Fruit fly (Drosophila melanogaster) whole organism, adult: Measurements from ENCODE around the gene Octalpha2R.
A peak's percentile ranks its signal among the peaks of the same experiment; 100 is the strongest.

Experiments used
- CG11617 ChIP-seq: fragments of 200-800 bp; sonication (Bioruptor generic); optimal IDR thresholded peaks from 2 replicates; lab custom pipeline; 2017; ENCODE audit warnings: mild to moderate bottlenecking, missing biosample characterization, missing genetic modification reagents, missing genetic modification characterization
- CG12768 ChIP-seq: fragments of 200-800 bp; sonication (Bioruptor generic); optimal IDR thresholded peaks from 2 replicates; lab custom pipeline; 2017; ENCODE audit warnings: missing biosample characterization, missing genetic modification characterization, mild to moderate bottlenecking, moderate library complexity, missing genetic modification reagents
- CG14711 ChIP-seq: fragments of 200-800 bp; sonication (Bioruptor generic); optimal IDR thresholded peaks from 2 replicates; lab custom pipeline; 2018; ENCODE audit warnings: missing biosample characterization, mild to moderate bottlenecking, missing genetic modification characterization, moderate library complexity
- CG1620 ChIP-seq: fragments of 200-800 bp; sonication (Bioruptor generic); optimal IDR thresholded peaks from 2 replicates; lab custom pipeline; 2016; ENCODE audit warnings: missing biosample characterization, missing genetic modification characterization
- CG33017 ChIP-seq: fragments of 200-800 bp; sonication (Bioruptor generic); optimal IDR thresholded peaks from 2 replicates; lab custom pipeline; 2018; ENCODE audit warnings: missing biosample characterization, mild to moderate bottlenecking, missing genetic modification characterization, moderate library complexity
- CG5204 ChIP-seq: fragments of 200-800 bp; sonication (Bioruptor generic); optimal IDR thresholded peaks from 2 replicates; lab custom pipeline; 2016; ENCODE audit warnings: missing biosample characterization, missing genetic modification characterization
- CG7045 ChIP-seq: fragments of 200-800 bp; sonication (Bioruptor generic); optimal IDR thresholded peaks from 2 replicates; lab custom pipeline; 2017; ENCODE audit warnings: missing biosample characterization, mild to moderate bottlenecking, missing genetic modification characterization
- CG7101 ChIP-seq: fragments of 200-800 bp; sonication (Bioruptor generic); optimal IDR thresholded peaks from 2 replicates; lab custom pipeline; 2018; ENCODE audit warnings: missing biosample characterization, mild to moderate bottlenecking, missing genetic modification characterization, moderate library complexity
- Clk ChIP-seq: fragments of 200-800 bp; sonication (Bioruptor generic); optimal IDR thresholded peaks from 2 replicates; lab custom pipeline; 2017; ENCODE audit warnings: missing biosample characterization, missing genetic modification characterization
- Crg-1 ChIP-seq: fragments of 200-800 bp; sonication (Bioruptor generic); optimal IDR thresholded peaks from 2 replicates; lab custom pipeline; 2016; ENCODE audit warnings: missing biosample characterization, missing genetic modification characterization
- Hr96 ChIP-seq: fragments of 200-800 bp; sonication (Bioruptor generic); optimal IDR thresholded peaks from 2 replicates; lab custom pipeline; 2016; ENCODE audit warnings: missing biosample characterization, missing genetic modification characterization
- Mnt ChIP-seq: fragments of 200-800 bp; sonication (Bioruptor generic); optimal IDR thresholded peaks from 2 replicates; lab custom pipeline; 2016; ENCODE audit warnings: missing biosample characterization, mild to moderate bottlenecking, missing genetic modification characterization
- bab1 ChIP-seq: fragments of 200-800 bp; sonication (Bioruptor generic); optimal IDR thresholded peaks from 3 replicates; lab custom pipeline; 2019; ENCODE audit warnings: missing biosample characterization, mild to moderate bottlenecking, missing genetic modification characterization, moderate library complexity
- cic ChIP-seq: fragments of 200-800 bp; sonication (Bioruptor generic); optimal IDR thresholded peaks from 2 replicates; lab custom pipeline; 2017; ENCODE audit warnings: missing biosample characterization, mild to moderate bottlenecking, missing genetic modification characterization, moderate library complexity
- cnc ChIP-seq, 2 experiments: fragments of >200 bp; optimal IDR thresholded peaks; 2 replicates each; lab custom pipeline; 2017
- kay ChIP-seq: fragments of 200-800 bp; sonication (Bioruptor generic); peaks from one replicate; lab custom pipeline; 2016; ENCODE audit warnings: missing biosample characterization, missing genetic modification characterization, borderline replicate concordance
- ovo ChIP-seq: fragments of 200-800 bp; sonication (Bioruptor generic); optimal IDR thresholded peaks from 2 replicates; lab custom pipeline; 2016; ENCODE audit warnings: missing biosample characterization, missing genetic modification characterization
- pad ChIP-seq: fragments of 200-800 bp; sonication (Bioruptor generic); optimal IDR thresholded peaks from 3 replicates; lab custom pipeline; 2017; ENCODE audit warnings: missing biosample characterization, missing genetic modification characterization, mild to moderate bottlenecking, moderate library complexity, missing genetic modification reagents
- tj ChIP-seq: fragments of 200-800 bp; sonication (Bioruptor generic); optimal IDR thresholded peaks from 3 replicates; lab custom pipeline; 2017; ENCODE audit warnings: missing biosample characterization, mild to moderate bottlenecking, missing genetic modification characterization, moderate library complexity
- toe ChIP-seq: fragments of 200-800 bp; sonication (Bioruptor generic); optimal IDR thresholded peaks from 2 replicates; lab custom pipeline; 2016; ENCODE audit warnings: missing biosample characterization, missing genetic modification characterization

The Octalpha2R gene

dm6 chr3R:18849148-18849547 lies at the start of gene Octalpha2R:
Octalpha2R (minus strand) TSS chr3R:18849224.
- TF ChIP-seq kay (GFP tag; lab: Kevin White, UChicago), result peak; percentile 34
- peak; percentile 9 for TF ChIP-seq CG12768
- TF ChIP-seq cnc (optimal IDR thresholded peaks at IDR 0.05; lab: Kevin White, UChicago), result no peak
- no peak for TF ChIP-seq CG5204
- no peak for TF ChIP-seq CG7101
- no peak for TF ChIP-seq tj

dm6 chr3R:18897821-18898220 lies 48.8 kb upstream of the Octalpha2R start, which contains the start of gene CG14297:
CG14297 (plus strand) TSS chr3R:18898121.
- TF ChIP-seq CG11617 (GFP tag; lab: Kevin White, UChicago) (no peak), Clk (GFP tag; lab: Kevin White, UChicago) (no peak), CG7045 (GFP tag; lab: Kevin White, UChicago) (no peak), ovo (GFP tag; lab: Kevin White, UChicago) (no peak), Mnt (GFP tag; lab: Kevin White, UChicago) (no peak), bab1 (no peak), pad (GFP tag; lab: Kevin White, UChicago) (no peak), Hr96 (GFP tag; lab: Kevin White, UChicago) (no peak), cnc (optimal IDR thresholded peaks at IDR 0.05; lab: Kevin White, UChicago) (no peak), CG14711 (tag; lab: Kevin White, UChicago) (no peak), tj (no peak), cic (no peak), CG1620 (GFP tag; lab: Kevin White, UChicago) (no peak), CG7101 (no peak)

- no peak for TF ChIP-seq CG1620 (GFP tag; lab: Kevin White, UChicago)
- peak; percentile 44 for TF ChIP-seq kay (GFP tag; lab: Kevin White, UChicago)
- no peak for TF ChIP-seq Crg-1
- TF ChIP-seq CG7101, result peak; percentile 42
- peak; percentile 1 for TF ChIP-seq CG11617 (GFP tag; lab: Kevin White, UChicago)
- TF ChIP-seq Mnt (GFP tag; lab: Kevin White, UChicago), result no peak
- TF ChIP-seq tj, result no peak
- TF ChIP-seq CG7045 (GFP tag; lab: Kevin White, UChicago), result no peak
- no peak for TF ChIP-seq CG5204
- no peak for TF ChIP-seq CG12768
- TF ChIP-seq cnc (optimal IDR thresholded peaks at IDR 0.05; lab: Kevin White, UChicago), result no peak
- TF ChIP-seq toe (GFP tag; lab: Kevin White, UChicago), result no peak
- TF ChIP-seq Clk (GFP tag; lab: Kevin White, UChicago), result no peak
- TF ChIP-seq Hr96 (GFP tag; lab: Kevin White, UChicago), result no peak
- no peak for TF ChIP-seq cic
- no peak for TF ChIP-seq ovo (GFP tag; lab: Kevin White, UChicago)
- TF ChIP-seq bab1, result no peak
- peak; percentile 27 for TF ChIP-seq pad (GFP tag; lab: Kevin White, UChicago)
- TF ChIP-seq CG14711 (tag; lab: Kevin White, UChicago), result peak; percentile 19
- peak; percentile 11 for TF ChIP-seq CG33017 (tag; lab: Kevin White, UChicago)
Measured at dm6 chr3R:18895227-18895626, 46.2 kb upstream of the Octalpha2R start.

- no peak for TF ChIP-seq CG12768
Measured at dm6 chr3R:18875228-18875627, 26.2 kb upstream of the Octalpha2R start, which contains the start of gene CG14298. CG14298 (plus strand) TSS chr3R:18875528.

- TF ChIP-seq cic, result no peak
- TF ChIP-seq CG7045 (GFP tag; lab: Kevin White, UChicago), result no peak
- no peak for TF ChIP-seq Hr96 (GFP tag; lab: Kevin White, UChicago)
- no peak for TF ChIP-seq kay (GFP tag; lab: Kevin White, UChicago)
- no peak for TF ChIP-seq CG1620 (GFP tag; lab: Kevin White, UChicago)
- no peak for TF ChIP-seq CG12768
- TF ChIP-seq ovo (GFP tag; lab: Kevin White, UChicago), result no peak
- no peak for TF ChIP-seq CG14711 (tag; lab: Kevin White, UChicago)
- no peak for TF ChIP-seq bab1
- no peak for TF ChIP-seq CG33017 (tag; lab: Kevin White, UChicago)
- TF ChIP-seq Crg-1, result no peak
- TF ChIP-seq Clk (GFP tag; lab: Kevin White, UChicago), result no peak
- no peak for TF ChIP-seq pad (GFP tag; lab: Kevin White, UChicago)
- no peak for TF ChIP-seq toe (GFP tag; lab: Kevin White, UChicago)
- no peak for TF ChIP-seq CG11617 (GFP tag; lab: Kevin White, UChicago)
Measured at dm6 chr3R:18851698-18852097, 2.7 kb upstream of the Octalpha2R start, which contains the start of gene CG31226. CG31226 (minus strand) TSS chr3R:18851798.

dm6 chr3R:18804278-18804903 lies 44.6 kb downstream of the Octalpha2R start:
- TF ChIP-seq CG5204, result no peak
- TF ChIP-seq bab1, result no peak
- TF ChIP-seq Hr96 (GFP tag; lab: Kevin White, UChicago), result no peak
- TF ChIP-seq cic, result no peak
- TF ChIP-seq ovo (GFP tag; lab: Kevin White, UChicago), result no peak
- TF ChIP-seq CG7045 (GFP tag; lab: Kevin White, UChicago), result no peak
- no peak for TF ChIP-seq Crg-1

dm6 chr3R:18798759-18799158 lies 50.3 kb downstream of the Octalpha2R start:
- TF ChIP-seq CG1620 (GFP tag; lab: Kevin White, UChicago) (no peak), CG12768 (no peak), cic (no peak), Mnt (GFP tag; lab: Kevin White, UChicago) (no peak)
